Worm (Caenorhabditis elegans) whole organism, L3 larva: ENCODE results near the gene F57A8.7.

Source experiments
- fos-1 ChIP-seq: fragments of 150-350 bp; optimal IDR thresholded peaks from 2 replicates; lab custom pipeline; 2014; ENCODE audit warnings: missing biosample characterization, missing genetic modification characterization
- nhr-11 ChIP-seq: fragments of 150-350 bp; optimal IDR thresholded peaks from 2 replicates; lab custom pipeline; 2014; ENCODE audit warnings: missing biosample characterization, missing genetic modification characterization
- ztf-11 ChIP-seq: fragments of 150-350 bp; optimal IDR thresholded peaks from 2 replicates; lab custom pipeline; 2014; ENCODE audit warnings: missing biosample characterization, missing genetic modification characterization

DNA sequence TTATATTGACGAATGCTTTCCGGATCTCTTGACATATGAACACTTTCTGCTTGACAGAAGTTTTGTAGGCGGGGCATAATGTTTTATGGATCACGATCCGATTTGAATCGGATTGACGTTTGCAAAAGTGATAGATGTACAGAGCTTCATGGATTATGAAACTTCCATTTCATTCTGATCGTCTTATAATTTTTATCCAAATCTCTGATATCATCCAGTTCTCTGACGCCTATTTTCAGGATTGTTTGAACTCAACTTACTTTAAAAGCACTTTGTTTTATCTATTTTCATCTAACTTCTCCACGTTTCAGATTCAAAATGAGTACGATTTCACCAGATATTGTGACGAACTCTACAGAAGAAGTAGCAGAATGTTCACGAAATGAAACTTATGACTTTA is 8.8 kb upstream of the F57A8.7 start, which contains the start of gene npr-39:
- TF ChIP-seq ztf-11 (tag; lab: Kevin White, UChicago) (no peak), nhr-11 (tag; lab: Kevin White, UChicago) (no peak), fos-1 (tag; lab: Kevin White, UChicago) (no peak)
